Fruit fly (Drosophila melanogaster): Measurements from ENCODE around the gene Srp72.

The Srp72 gene

dm6 chr3R:20579816-20580215 lies 8.7 kb upstream of the Srp72 start, which contains the start of the genes EloB and Srp14 (continued):
- TF ChIP-seq Vsx1 (GFP tag; optimal IDR thresholded peaks at IDR 0.05), result no peak
- TF ChIP-seq fru (optimal IDR thresholded peaks at IDR 0.05), result no peak
- TF ChIP-seq crp (GFP tag; optimal IDR thresholded peaks at IDR 0.05), result peak in 1 of 2 experiments; percentile 27
- peak; percentile 79 for TF ChIP-seq CG14014 (GFP tag; IDR thresholded peaks at IDR 0.05)
- peak; percentile 76 for TF ChIP-seq pum (GFP tag; optimal IDR thresholded peaks at IDR 0.05)
- TF ChIP-seq dimm (GFP tag; IDR thresholded peaks at IDR 0.05), result 0 out of 2 replicates have a peak, but pooled peaks have one; percentile 40
- TF ChIP-seq CG10654 (GFP tag; optimal IDR thresholded peaks at IDR 0.05), result peak; percentile 71
- peak; percentile 64 for TF ChIP-seq CG17912 (GFP tag; optimal IDR thresholded peaks at IDR 0.05)
- TF ChIP-seq Fer2 (tag; optimal IDR thresholded peaks at IDR 0.05), result peak; percentile 84
- TF ChIP-seq unpg (GFP tag; optimal IDR thresholded peaks at IDR 0.05), result peak; percentile 85
- peak; percentile 46 for TF ChIP-seq CG16815 (GFP tag; optimal IDR thresholded peaks at IDR 0.05)
- TF ChIP-seq Abd-B (GFP tag; optimal IDR thresholded peaks at IDR 0.05), result no peak
- TF ChIP-seq HLHmδ (GFP tag; optimal IDR thresholded peaks at IDR 0.05), result no peak
- peak; percentile 71 for TF ChIP-seq CG33213 (GFP tag; optimal IDR thresholded peaks at IDR 0.05)
- peak; percentile 17 for TF ChIP-seq CG3163 (GFP tag; optimal IDR thresholded peaks at IDR 0.05)
- TF ChIP-seq Awh (GFP tag; IDR thresholded peaks at IDR 0.05), result peak; percentile 43; the same call in 1 of the 2 replicates
- no peak for TF ChIP-seq CG1832 (GFP tag; optimal IDR thresholded peaks at IDR 0.05)
- TF ChIP-seq otp (GFP tag; IDR thresholded peaks at IDR 0.05), result peak; percentile 66; the same call in 2 of the 3 replicates
- peak; percentile 68 for TF ChIP-seq Mes4 (GFP tag; optimal IDR thresholded peaks at IDR 0.05)
- TF ChIP-seq schlank (tag; optimal IDR thresholded peaks at IDR 0.05), result peak; percentile 47
- TF ChIP-seq usp (GFP tag; optimal IDR thresholded peaks at IDR 0.05), result no peak
- peak; percentile 98 for TF ChIP-seq sna (GFP tag; IDR thresholded peaks at IDR 0.05; ENCODE audit: partially characterized antibody)
- peak; percentile 78 for TF ChIP-seq CG2889 (GFP tag; IDR thresholded peaks at IDR 0.05)
- peak; percentile 86 for TF ChIP-seq CG34422 (GFP tag; IDR thresholded peaks at IDR 0.05)
- TF ChIP-seq dmrt11E (tag; optimal IDR thresholded peaks at IDR 0.05), result peak; percentile 78
- TF ChIP-seq bigmax (GFP tag; optimal IDR thresholded peaks at IDR 0.05), result peak; percentile 2
- TF ChIP-seq Poxn (GFP tag; IDR thresholded peaks at IDR 0.05), result no peak
- no peak for TF ChIP-seq odd (GFP tag; optimal IDR thresholded peaks at IDR 0.05)
- no peak for TF ChIP-seq ac (GFP tag; optimal IDR thresholded peaks at IDR 0.05)
- TF ChIP-seq da (GFP tag; optimal IDR thresholded peaks at IDR 0.05), result peak; percentile 31
- no peak for TF ChIP-seq luna (GFP tag; optimal IDR thresholded peaks at IDR 0.05)
- no peak for TF ChIP-seq hth (optimal IDR thresholded peaks at IDR 0.05)
- peak; percentile 76 for TF ChIP-seq ci (GFP tag; IDR thresholded peaks at IDR 0.05)
- TF ChIP-seq CG31388 (GFP tag; optimal IDR thresholded peaks at IDR 0.05), result peak; percentile 46
- TF ChIP-seq cato (GFP tag; optimal IDR thresholded peaks at IDR 0.05; ENCODE audit: borderline replicate concordance), result peak; percentile 55
- TF ChIP-seq CG13775 (GFP tag; optimal IDR thresholded peaks at IDR 0.05), result peak; percentile 87
- peak; percentile 70 for TF ChIP-seq slp2 (GFP tag; optimal IDR thresholded peaks at IDR 0.05)
- peak; percentile 86 for TF ChIP-seq Gug (GFP tag; IDR thresholded peaks at IDR 0.05)
- peak; percentile 57 for TF ChIP-seq pnt (GFP tag; optimal IDR thresholded peaks at IDR 0.05)
- peak in 1 of 2 experiments; percentile 52 for TF ChIP-seq insv (GFP tag; optimal IDR thresholded peaks at IDR 0.05)
- peak; percentile 96 for TF ChIP-seq zen2 (GFP tag; IDR thresholded peaks at IDR 0.05; ENCODE audit: partially characterized antibody)
- TF ChIP-seq CG1602 (GFP tag; optimal IDR thresholded peaks at IDR 0.05), result peak; percentile 79
- peak; percentile 70 for TF ChIP-seq H2.0 (GFP tag; IDR thresholded peaks at IDR 0.05)
- TF ChIP-seq YL-1 (GFP tag; optimal IDR thresholded peaks at IDR 0.05), result peak; percentile 95
- 0 out of 2 replicates have a peak, but pooled peaks have one; percentile 33 for TF ChIP-seq wor (GFP tag; IDR thresholded peaks at IDR 0.05)
- TF ChIP-seq tgo (GFP tag; IDR thresholded peaks at IDR 0.05), result peak; percentile 66
- peak; percentile 83 for TF ChIP-seq stwl (tag; optimal IDR thresholded peaks at IDR 0.05)
- peak; percentile 87 for TF ChIP-seq gem (tag; optimal IDR thresholded peaks at IDR 0.05)
- TF ChIP-seq Taf1 (GFP tag; IDR thresholded peaks at IDR 0.05), result peak; percentile 44; the same call in 1 of the 2 replicates
- TF ChIP-seq org-1 (GFP tag; optimal IDR thresholded peaks at IDR 0.05), result peak; percentile 1
- no peak for TF ChIP-seq D (optimal IDR thresholded peaks at IDR 0.05)
- TF ChIP-seq D (GFP tag; optimal IDR thresholded peaks at IDR 0.05), result peak; percentile 24
